Worm (Caenorhabditis elegans) whole organism, young adult: ENCODE results near the gene srx-112.
A peak's percentile ranks its signal among the peaks of the same experiment; 100 is the strongest.

Experiments used
- C06A6.2 ChIP-seq: fragments of 200-800 bp; sonication (Bioruptor generic); conservative IDR thresholded peaks from 2 replicates; pipeline ENCODE4 v1.3.6; 2022; ENCODE audit warnings: missing genetic modification characterization, missing compliant biosample characterization
- D2030.7 ChIP-seq: fragments of 200-800 bp; sonication (Bioruptor generic); IDR thresholded peaks from 2 replicates; pipeline ENCODE4 v1.3.6; 2022; ENCODE audit warnings: missing genetic modification reagents, missing genetic modification characterization, missing compliant biosample characterization
- F10E7.11 ChIP-seq: sonication (generic microtip); optimal IDR thresholded peaks from 2 replicates; lab custom pipeline; 2017; ENCODE audit warnings: mild to moderate bottlenecking, missing genetic modification characterization, moderate library complexity, missing compliant biosample characterization
- F22D6.2 ChIP-seq: sonication (generic microtip); optimal IDR thresholded peaks from 2 replicates; lab custom pipeline; 2016; ENCODE audit warnings: mild to moderate bottlenecking, missing genetic modification characterization, missing compliant biosample characterization
- F23B12.7 ChIP-seq: sonication (generic microtip); optimal IDR thresholded peaks from 2 replicates; lab custom pipeline; 2017; ENCODE audit warnings: missing genetic modification characterization, mild to moderate bottlenecking, missing compliant biosample characterization, antibody characterized with exemption, moderate library complexity; ENCODE audit not compliant: insufficient read depth
- F39B2.1 ChIP-seq: fragments of 200-800 bp; sonication (Bioruptor generic); IDR thresholded peaks from 2 replicates; pipeline ENCODE4 v1.3.6; 2022; ENCODE audit warnings: missing genetic modification reagents, missing genetic modification characterization, missing compliant biosample characterization
- akir-1 ChIP-seq: fragments of 200-800 bp; sonication (Bioruptor generic); optimal IDR thresholded peaks from 2 replicates; lab custom pipeline; 2018; ENCODE audit warnings: mild to moderate bottlenecking, missing genetic modification characterization, moderate library complexity, missing compliant biosample characterization
- ama-1 ChIP-seq, 3 experiments: fragments of 150-350 bp in 1 of 3; sonication (generic microtip) in 2 of 3; optimal IDR thresholded peaks; 2 replicates each; lab custom pipeline; 2014 to 2018; ENCODE audit warnings: missing biosample characterization in 2 of 3, missing genetic modification characterization in 2 of 3, missing genetic modification reagents in 2 of 3
- aptf-2 ChIP-seq: fragments of 200-800 bp; sonication (Bioruptor generic); conservative IDR thresholded peaks from 2 replicates; pipeline ENCODE4 v1.3.6; 2022; ENCODE audit warnings: missing genetic modification reagents, missing genetic modification characterization, missing compliant biosample characterization
- atf-7 ChIP-seq: sonication (generic microtip); optimal IDR thresholded peaks from 2 replicates; lab custom pipeline; 2017; ENCODE audit warnings: mild to moderate bottlenecking, missing genetic modification characterization, missing compliant biosample characterization
- attf-5 ChIP-seq: fragments of 200-800 bp; sonication (Bioruptor generic); optimal IDR thresholded peaks from 2 replicates; lab custom pipeline; 2018; ENCODE audit warnings: mild to moderate bottlenecking, missing genetic modification characterization, missing compliant biosample characterization
- attf-6 ChIP-seq: fragments of 200-800 bp; sonication (Bioruptor generic); IDR thresholded peaks from 2 replicates; pipeline ENCODE4 v1.3.6; 2022; ENCODE audit warnings: missing genetic modification reagents, missing genetic modification characterization, missing compliant biosample characterization
- bed-1 ChIP-seq: fragments of 200-800 bp; sonication (Bioruptor generic); IDR thresholded peaks from 2 replicates; pipeline ENCODE4 v1.3.6; 2022; ENCODE audit warnings: missing genetic modification reagents, missing genetic modification characterization, missing compliant biosample characterization
- ccch-3 ChIP-seq: fragments of 200-800 bp; sonication (Bioruptor generic); optimal IDR thresholded peaks from 2 replicates; lab custom pipeline; 2018; ENCODE audit warnings: mild to moderate bottlenecking, missing genetic modification characterization, missing compliant biosample characterization
- cebp-1 ChIP-seq, 2 experiments: fragments of 200-800 bp in 1 of 2; sonication (Bioruptor generic) in 1 of 2; sonication (generic microtip) in 1 of 2; IDR thresholded peaks in 1 of 2; optimal IDR thresholded peaks in 1 of 2; 2 replicates each; pipeline versions ENCODE4 v1.3.6 to Lab custom; 2017 to 2022; ENCODE audit warnings: missing compliant biosample characterization in 2 of 2, missing genetic modification characterization in 2 of 2, mild to moderate bottlenecking in 1 of 2, missing genetic modification reagents in 1 of 2, moderate library complexity in 1 of 2
- cebp-2 ChIP-seq: fragments of 200-800 bp; sonication (Bioruptor generic); IDR thresholded peaks from 2 replicates; pipeline ENCODE4 v1.3.6; 2022; ENCODE audit warnings: missing genetic modification characterization, missing compliant biosample characterization
- ceh-100 ChIP-seq: fragments of 200-800 bp; sonication (Bioruptor generic); IDR thresholded peaks from 2 replicates; pipeline ENCODE4 v1.3.6; 2022; ENCODE audit warnings: missing genetic modification reagents, missing genetic modification characterization, missing compliant biosample characterization
- ceh-40 ChIP-seq: fragments of 200-800 bp; sonication (Bioruptor generic); IDR thresholded peaks from 2 replicates; pipeline ENCODE4 v1.3.6; 2022; ENCODE audit warnings: missing genetic modification characterization, missing compliant biosample characterization
- ceh-58 ChIP-seq: fragments of 200-800 bp; sonication (Bioruptor generic); IDR thresholded peaks from 2 replicates; pipeline ENCODE4 v1.3.6; 2022; ENCODE audit warnings: missing genetic modification characterization, missing compliant biosample characterization
- ceh-91 ChIP-seq: fragments of 200-800 bp; sonication (Bioruptor generic); IDR thresholded peaks from 2 replicates; pipeline ENCODE4 v1.3.6; 2022; ENCODE audit warnings: missing genetic modification reagents, missing genetic modification characterization, missing compliant biosample characterization
- dox-1 ChIP-seq: fragments of 200-800 bp; sonication (Bioruptor generic); IDR thresholded peaks from 2 replicates; pipeline ENCODE4 v1.3.6; 2022; ENCODE audit warnings: missing genetic modification reagents, missing genetic modification characterization, missing compliant biosample characterization
- dpff-1 ChIP-seq: sonication (generic microtip); optimal IDR thresholded peaks from 2 replicates; lab custom pipeline; 2017; ENCODE audit warnings: mild to moderate bottlenecking, missing genetic modification characterization, missing compliant biosample characterization
- dpl-1 ChIP-seq: fragments of 150-350 bp; optimal IDR thresholded peaks from 2 replicates; lab custom pipeline; 2014; ENCODE audit warnings: missing biosample characterization, missing genetic modification reagents, missing genetic modification characterization
- ekl-4 ChIP-seq: fragments of 200-800 bp; sonication (Bioruptor generic); IDR thresholded peaks from 2 replicates; pipeline ENCODE4 v1.3.6; 2022; ENCODE audit warnings: missing genetic modification reagents, missing genetic modification characterization, missing compliant biosample characterization
- ets-4 ChIP-seq: fragments of 200-800 bp; sonication (Bioruptor generic); optimal IDR thresholded peaks from 2 replicates; lab custom pipeline; 2018; ENCODE audit warnings: mild to moderate bottlenecking, missing genetic modification characterization, missing compliant biosample characterization
- hrde-1 ChIP-seq: sonication (generic microtip); optimal IDR thresholded peaks from 2 replicates; lab custom pipeline; 2016; ENCODE audit warnings: missing genetic modification characterization, mild to moderate bottlenecking, missing compliant biosample characterization, moderate library complexity, missing genotype, missing genetic modification reagents, borderline replicate concordance
- hsf-1 ChIP-seq: fragments of 200-800 bp; sonication (Bioruptor generic); IDR thresholded peaks from 2 replicates; pipeline ENCODE4 v1.3.6; 2022; ENCODE audit warnings: missing genetic modification reagents, missing genetic modification characterization, missing compliant biosample characterization
- lin-54 ChIP-seq: fragments of 200-800 bp; sonication (Bioruptor generic); optimal IDR thresholded peaks from 2 replicates; lab custom pipeline; 2018; ENCODE audit warnings: mild to moderate bottlenecking, missing genetic modification characterization, missing compliant biosample characterization
- nfya-2 ChIP-seq: fragments of 200-800 bp; sonication (Bioruptor generic); IDR thresholded peaks from 2 replicates; pipeline ENCODE4 v1.3.6; 2022; ENCODE audit warnings: missing genetic modification reagents, missing genetic modification characterization, missing compliant biosample characterization
- nfyb-1 ChIP-seq: fragments of 200-800 bp; sonication (Bioruptor generic); IDR thresholded peaks from 2 replicates; pipeline ENCODE4 v1.3.6; 2022; ENCODE audit warnings: missing genetic modification reagents, missing genetic modification characterization, missing compliant biosample characterization
- nhr-90 ChIP-seq: sonication (generic microtip); optimal IDR thresholded peaks from 2 replicates; lab custom pipeline; 2016; ENCODE audit warnings: missing genotype, mild to moderate bottlenecking, missing genetic modification characterization, missing compliant biosample characterization
- pbrm-1 ChIP-seq: fragments of 200-800 bp; sonication (Bioruptor generic); IDR thresholded peaks from 2 replicates; pipeline ENCODE4 v1.3.6; 2022; ENCODE audit warnings: missing genetic modification reagents, missing genetic modification characterization, missing compliant biosample characterization
- pha-4 ChIP-seq: fragments of 150-350 bp; sonication (generic microtip); optimal IDR thresholded peaks from 2 replicates; lab custom pipeline; 2014; ENCODE audit warnings: missing biosample characterization, missing genetic modification reagents, missing genetic modification characterization
- rcor-1 ChIP-seq: fragments of 200-800 bp; sonication (Bioruptor generic); IDR thresholded peaks from 2 replicates; pipeline ENCODE4 v1.3.6; 2022; ENCODE audit warnings: missing genetic modification reagents, missing genetic modification characterization, missing compliant biosample characterization
- rec-8 ChIP-seq, 2 experiments: sonication (generic microtip); optimal IDR thresholded peaks; 2 replicates each; lab custom pipeline; 2016; ENCODE audit warnings: mild to moderate bottlenecking in 2 of 2, missing genetic modification characterization in 2 of 2, missing genetic modification reagents in 2 of 2, missing genotype in 2 of 2, missing biosample characterization in 1 of 2, missing compliant biosample characterization in 1 of 2, moderate library complexity in 1 of 2
- snpc-1.3 ChIP-seq: sonication (generic microtip); optimal IDR thresholded peaks from 2 replicates; lab custom pipeline; 2017; ENCODE audit warnings: missing genetic modification characterization, mild to moderate bottlenecking, missing compliant biosample characterization, antibody characterized with exemption, moderate library complexity, missing genotype, missing genetic modification reagents; ENCODE audit not compliant: insufficient read depth
- snpc-4 ChIP-seq, 5 experiments: fragments of 150-350 bp in 1 of 5; sonication (generic microtip) in 4 of 5; optimal IDR thresholded peaks; 2 replicates each; lab custom pipeline; 2014 to 2018; ENCODE audit warnings: missing genetic modification characterization in 5 of 5, missing biosample characterization in 3 of 5, antibody characterized with exemption in 2 of 5, mild to moderate bottlenecking in 2 of 5, missing compliant biosample characterization in 2 of 5, missing genotype in 2 of 5, moderate library complexity in 2 of 5, missing genetic modification reagents in 1 of 5
- sptf-2 ChIP-seq: fragments of 200-800 bp; sonication (Bioruptor generic); optimal IDR thresholded peaks from 2 replicates; lab custom pipeline; 2018; ENCODE audit warnings: mild to moderate bottlenecking, missing genetic modification characterization, missing compliant biosample characterization
- tlf-1 ChIP-seq: fragments of 200-800 bp; sonication (Bioruptor generic); optimal IDR thresholded peaks from 2 replicates; lab custom pipeline; 2018; ENCODE audit warnings: mild to moderate bottlenecking, missing genetic modification characterization, missing compliant biosample characterization
- unc-130 ChIP-seq: sonication (generic microtip); optimal IDR thresholded peaks from 2 replicates; lab custom pipeline; 2016; ENCODE audit warnings: missing genetic modification reagents, missing genetic modification characterization, missing compliant biosample characterization
- zfh-2 ChIP-seq: fragments of 200-800 bp; sonication (Bioruptor generic); conservative IDR thresholded peaks from 2 replicates; pipeline ENCODE4 v1.3.6; 2022; ENCODE audit warnings: missing genetic modification reagents, missing genetic modification characterization, missing compliant biosample characterization
- ztf-18 ChIP-seq: sonication (generic microtip); optimal IDR thresholded peaks from 2 replicates; lab custom pipeline; 2016; ENCODE audit warnings: missing genotype, mild to moderate bottlenecking, missing genetic modification characterization, missing compliant biosample characterization
- ztf-28 ChIP-seq: fragments of 200-800 bp; sonication (Bioruptor generic); IDR thresholded peaks from 2 replicates; pipeline ENCODE4 v1.3.6; 2022; ENCODE audit warnings: missing genetic modification reagents, missing genetic modification characterization, missing compliant biosample characterization

Gene srx-112

ce11 chrII:3793336-3793735 is 28.9 kb upstream of the srx-112 start, which contains the start of gene fbxb-99:
TSS of gene fbxb-99 (minus strand) at chrII:3793436.
- no peak for TF ChIP-seq ama-1 (optimal IDR thresholded peaks at IDR 0.05; lab: Kevin White, UChicago)
- TF ChIP-seq ama-1 (GFP tag; optimal IDR thresholded peaks at IDR 0.05; lab: Kevin White, UChicago): no peak
- no peak for TF ChIP-seq attf-6
- no peak for TF ChIP-seq attf-5 (GFP tag; lab: Kevin White, UChicago)
- TF ChIP-seq dpl-1: no peak
- TF ChIP-seq nfyb-1 (GFP tag; lab: Robert Waterston, UW): no peak
- TF ChIP-seq ceh-58: no peak
- no peak for TF ChIP-seq F23B12.7 (tag; lab: Kevin White, UChicago)
- TF ChIP-seq atf-7 (tag; lab: Kevin White, UChicago): no peak
- no peak for TF ChIP-seq lin-54 (GFP tag; lab: Kevin White, UChicago)
- TF ChIP-seq snpc-4 (GFP tag; optimal IDR thresholded peaks at IDR 0.05; lab: Kevin White, UChicago): no peak
- TF ChIP-seq snpc-4 (tag; optimal IDR thresholded peaks at IDR 0.05; lab: Kevin White, UChicago): no peak
- TF ChIP-seq aptf-2 (GFP tag; lab: Robert Waterston, UW): no peak
- no peak for TF ChIP-seq hsf-1 (GFP tag; lab: Robert Waterston, UW)
- TF ChIP-seq F22D6.2 (tag; lab: Kevin White, UChicago): no peak
- no peak for TF ChIP-seq F39B2.1
- no peak for TF ChIP-seq D2030.7 (GFP tag; lab: Robert Waterston, UW)
- no peak for TF ChIP-seq ceh-91
- no peak for TF ChIP-seq nfya-2 (GFP tag; lab: Robert Waterston, UW)

DNA sequence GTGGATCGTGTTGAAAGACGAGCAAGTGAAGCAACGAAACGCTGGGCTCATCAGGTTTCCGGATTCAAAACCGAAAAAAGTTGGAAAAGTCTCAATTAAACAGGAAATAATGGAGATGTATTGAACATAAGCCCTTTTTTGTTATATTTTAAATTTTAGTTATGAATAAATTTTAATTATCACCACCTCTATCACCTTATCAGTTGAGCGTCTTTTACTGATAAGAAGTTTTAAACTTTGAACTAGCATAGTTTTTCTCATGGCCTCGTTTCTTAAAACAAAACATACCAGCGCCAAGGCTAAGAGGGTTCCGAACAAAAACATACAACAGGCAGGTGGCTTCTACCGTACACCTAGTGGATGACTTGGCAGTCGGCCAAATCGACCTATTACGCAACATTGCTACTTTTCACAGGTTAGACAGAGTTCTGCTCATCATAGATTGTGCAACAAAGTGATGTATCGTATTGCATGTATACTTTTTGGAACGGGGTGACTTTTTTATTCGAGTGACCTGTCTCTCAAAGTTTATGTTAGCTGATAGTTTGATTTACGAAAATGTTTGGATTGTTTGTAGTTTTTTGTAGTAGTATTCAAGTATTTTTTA is 24.1 kb upstream of the srx-112 start:
- no peak for TF ChIP-seq snpc-1.3
- no peak for TF ChIP-seq ccch-3 (GFP tag; lab: Kevin White, UChicago)
- no peak for TF ChIP-seq pbrm-1
- TF ChIP-seq ceh-100 (GFP tag; lab: Robert Waterston, UW): no peak
- TF ChIP-seq akir-1: no peak
- TF ChIP-seq unc-130 (GFP tag; lab: Kevin White, UChicago): no peak

ce11 chrII:3787151-3787550 is 22.8 kb upstream of the srx-112 start, which contains the start of gene T24E12.13:
TSS of gene T24E12.13 (plus strand) at chrII:3787451.
- TF ChIP-seq nhr-90 (tag; lab: Kevin White, UChicago) (no peak), bed-1 (GFP tag; lab: Robert Waterston, UW) (no peak), zfh-2 (GFP tag; lab: Robert Waterston, UW) (no peak), dpff-1 (no peak)

- TF ChIP-seq dpl-1 (no peak), F10E7.11 (tag; lab: Kevin White, UChicago) (no peak), dox-1 (GFP tag; lab: Robert Waterston, UW) (0 out of 2 replicates have a peak, but pooled peaks have one; percentile 34), rec-8 (tag; optimal IDR thresholded peaks at IDR 0.05; lab: Kevin White, UChicago) (no peak), cebp-2 (no peak), ceh-40 (GFP tag; lab: Robert Waterston, UW) (no peak), aptf-2 (GFP tag; lab: Robert Waterston, UW) (no peak), tlf-1 (GFP tag; lab: Kevin White, UChicago) (no peak), ekl-4 (no peak), ztf-28 (GFP tag; lab: Robert Waterston, UW) (no peak), sptf-2 (GFP tag; lab: Kevin White, UChicago) (no peak), hrde-1 (no peak), rcor-1 (no peak), C06A6.2 (GFP tag; lab: Robert Waterston, UW) (no peak), ets-4 (peak; percentile 95), ztf-18 (tag; lab: Kevin White, UChicago) (no peak), cebp-1 (GFP tag; IDR thresholded peaks at IDR 0.05; lab: Robert Waterston, UW) (peak; percentile 10; the same call in 1 of the 2 replicates), cebp-1 (tag; optimal IDR thresholded peaks at IDR 0.05; lab: Kevin White, UChicago) (no peak), pha-4 (tag; lab: Kevin White, UChicago) (peak; percentile 26)
These were observed 22.2 kb upstream of the srx-112 start for ce11 chrII:3786538-3786937.
